Worm (Caenorhabditis elegans) whole organism, L1 larva: ENCODE data around the gene myrf-1.

Experiments
- C34B4.2 ChIP-seq: sonication (generic microtip); optimal IDR thresholded peaks from 2 replicates; lab custom pipeline; 2017; ENCODE audit warnings: mild to moderate bottlenecking, missing genetic modification characterization, missing compliant biosample characterization
- alr-1 ChIP-seq: fragments of 200-800 bp; sonication (Bioruptor generic); optimal IDR thresholded peaks from 2 replicates; lab custom pipeline; 2018; ENCODE audit warnings: borderline replicate concordance, mild to moderate bottlenecking, missing genetic modification characterization, missing compliant biosample characterization
- aly-2 ChIP-seq: fragments of 150-350 bp; optimal IDR thresholded peaks from 2 replicates; lab custom pipeline; 2014; ENCODE audit warnings: missing biosample characterization, missing genetic modification characterization
- ceh-90 ChIP-seq: sonication (generic microtip); optimal IDR thresholded peaks from 2 replicates; lab custom pipeline; 2016; ENCODE audit warnings: missing genetic modification characterization, missing compliant biosample characterization
- ces-1 ChIP-seq: fragments of 150-350 bp; optimal IDR thresholded peaks from 2 replicates; lab custom pipeline; 2014; ENCODE audit warnings: missing biosample characterization, missing genetic modification reagents, missing genetic modification characterization
- efl-1 ChIP-seq, 4 experiments: fragments of 150-350 bp; optimal IDR thresholded peaks in 3 of 4; peaks in 1 of 4; 1 replicate in 1 of 4; 2 replicates in 3 of 4; lab custom pipeline; 2014; ENCODE audit warnings: missing biosample characterization in 2 of 4, missing genetic modification characterization in 2 of 4, missing genetic modification reagents in 2 of 4
- efl-3 ChIP-seq: fragments of 200-800 bp; sonication (Bioruptor generic); optimal IDR thresholded peaks from 2 replicates; lab custom pipeline; 2018; ENCODE audit warnings: mild to moderate bottlenecking, missing genetic modification characterization, missing compliant biosample characterization
- egl-13 ChIP-seq: sonication (generic microtip); optimal IDR thresholded peaks from 2 replicates; lab custom pipeline; 2016; ENCODE audit warnings: missing genotype, missing genetic modification reagents, missing genetic modification characterization, missing compliant biosample characterization
- elt-2 ChIP-seq: sonication (generic microtip); optimal IDR thresholded peaks from 2 replicates; lab custom pipeline; 2016; ENCODE audit warnings: missing genetic modification characterization, mild to moderate bottlenecking, inconsistent platforms, missing compliant biosample characterization, missing genetic modification reagents
- elt-3 ChIP-seq, 6 experiments: fragments of 150-350 bp in 1 of 6; sonication (generic microtip); optimal IDR thresholded peaks; 2 replicates each; lab custom pipeline; 2017 to 2018; ENCODE audit warnings: missing biosample characterization in 6 of 6, missing genetic modification characterization in 6 of 6, inconsistent platforms in 1 of 6
- fkh-4 ChIP-seq: sonication (generic microtip); optimal IDR thresholded peaks from 2 replicates; lab custom pipeline; 2016; ENCODE audit warnings: missing compliant biosample characterization, missing genetic modification characterization, borderline replicate concordance
- fos-1 ChIP-seq: fragments of 150-350 bp; optimal IDR thresholded peaks from 2 replicates; lab custom pipeline; 2014; ENCODE audit warnings: missing biosample characterization, missing genetic modification characterization
- grh-1 ChIP-seq: fragments of 200-800 bp; sonication (Bioruptor generic); IDR thresholded peaks from 2 replicates; pipeline ENCODE4 v1.3.6; 2022; ENCODE audit warnings: missing genetic modification reagents, missing genetic modification characterization, missing compliant biosample characterization
- isw-1 ChIP-seq: fragments of 200-800 bp; sonication (Bioruptor generic); IDR thresholded peaks from 2 replicates; pipeline ENCODE4 v1.3.6; 2022; ENCODE audit warnings: missing genetic modification characterization, missing compliant biosample characterization
- lin-14 ChIP-seq: fragments of 200-800 bp; sonication (Bioruptor generic); optimal IDR thresholded peaks from 2 replicates; lab custom pipeline; 2018; ENCODE audit warnings: mild to moderate bottlenecking, missing genetic modification characterization, moderate library complexity, missing compliant biosample characterization
- lin-39 ChIP-seq: fragments of 150-350 bp; optimal IDR thresholded peaks from 2 replicates; lab custom pipeline; 2014; ENCODE audit warnings: missing biosample characterization, missing genetic modification reagents, missing genetic modification characterization
- lir-3 ChIP-seq: sonication (generic microtip); optimal IDR thresholded peaks from 2 replicates; lab custom pipeline; 2016; ENCODE audit warnings: mild to moderate bottlenecking, missing genetic modification characterization, moderate library complexity, missing compliant biosample characterization; ENCODE audit not compliant: poor library complexity
- mab-9 ChIP-seq: fragments of 200-800 bp; sonication (Bioruptor generic); IDR thresholded peaks from 2 replicates; pipeline ENCODE4 v1.3.6; 2022; ENCODE audit warnings: missing genetic modification reagents, missing genetic modification characterization, missing compliant biosample characterization
- nhr-19 ChIP-seq: fragments of 200-800 bp; sonication (Bioruptor generic); conservative IDR thresholded peaks from 2 replicates; pipeline ENCODE4 v1.3.6; 2022; ENCODE audit warnings: missing genetic modification characterization, missing compliant biosample characterization
- nhr-28 ChIP-seq: fragments of 150-350 bp; optimal IDR thresholded peaks from 2 replicates; lab custom pipeline; 2014; ENCODE audit warnings: missing biosample characterization, missing genetic modification characterization
- nhr-47 ChIP-seq: sonication (generic microtip); optimal IDR thresholded peaks from 2 replicates; lab custom pipeline; 2016; ENCODE audit warnings: mild to moderate bottlenecking, missing genetic modification characterization, moderate library complexity, missing compliant biosample characterization
- nhr-76 ChIP-seq: sonication (generic microtip); optimal IDR thresholded peaks from 2 replicates; lab custom pipeline; 2017; ENCODE audit warnings: missing biosample characterization, missing genetic modification characterization
- nhr-90 ChIP-seq: sonication (generic microtip); optimal IDR thresholded peaks from 2 replicates; lab custom pipeline; 2016; ENCODE audit warnings: mild to moderate bottlenecking, missing genetic modification characterization, missing compliant biosample characterization; ENCODE audit not compliant: poor library complexity
- pqm-1 ChIP-seq: sonication (generic microtip); optimal IDR thresholded peaks from 3 replicates; lab custom pipeline; 2017; ENCODE audit warnings: missing biosample characterization, missing genetic modification characterization
- skn-1 ChIP-seq: fragments of 150-350 bp; optimal IDR thresholded peaks from 2 replicates; lab custom pipeline; 2014; ENCODE audit warnings: missing biosample characterization, missing genetic modification characterization
- unc-30 ChIP-seq: sonication (generic microtip); optimal IDR thresholded peaks from 2 replicates; lab custom pipeline; 2017; ENCODE audit warnings: missing biosample characterization, missing genetic modification characterization
- unc-62 ChIP-seq: fragments of 150-350 bp; optimal IDR thresholded peaks from 2 replicates; lab custom pipeline; 2014; ENCODE audit warnings: missing biosample characterization, missing genetic modification reagents, missing genetic modification characterization
- unc-86 ChIP-seq: sonication (generic microtip); optimal IDR thresholded peaks from 2 replicates; lab custom pipeline; 2016; ENCODE audit warnings: missing genetic modification characterization, missing compliant biosample characterization

The myrf-1 gene

DNA sequence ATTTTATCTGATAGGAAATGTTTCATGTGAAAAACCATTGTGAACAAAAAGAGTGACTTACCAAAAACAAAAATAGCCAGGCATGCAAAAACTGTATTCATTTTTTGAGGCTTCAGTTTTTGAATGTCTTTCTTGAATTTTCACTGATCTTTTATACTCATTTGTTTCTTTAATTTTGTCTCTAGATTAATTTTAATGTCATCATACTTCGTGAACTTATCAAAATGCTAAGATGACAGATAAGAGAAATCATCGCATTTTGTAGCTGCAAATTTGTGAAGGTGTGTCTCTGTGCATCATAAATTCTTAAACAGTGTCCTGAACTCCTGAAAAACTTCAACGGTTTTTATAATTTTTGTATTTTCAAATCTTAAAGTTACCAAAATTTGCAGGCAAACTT lies 26.3 kb downstream of the myrf-1 start, which contains the start of gene clec-58:
TSS of gene clec-58 (minus strand) at position 101 of the 400 bp plus-strand sequence.
- TF ChIP-seq unc-86 (tag; lab: Kevin White, UChicago), result no peak
- TF ChIP-seq pqm-1 (tag; lab: Kevin White, UChicago), result no peak
- no peak for TF ChIP-seq aly-2 (tag; lab: Kevin White, UChicago)
- no peak for TF ChIP-seq efl-1 (optimal IDR thresholded peaks at IDR 0.05; lab: Kevin White, UChicago)
- TF ChIP-seq efl-1 (GFP tag; optimal IDR thresholded peaks at IDR 0.05 in 1 of 2; lab: Kevin White, UChicago), result peak in 1 of 2 experiments; percentile 47

DNA sequence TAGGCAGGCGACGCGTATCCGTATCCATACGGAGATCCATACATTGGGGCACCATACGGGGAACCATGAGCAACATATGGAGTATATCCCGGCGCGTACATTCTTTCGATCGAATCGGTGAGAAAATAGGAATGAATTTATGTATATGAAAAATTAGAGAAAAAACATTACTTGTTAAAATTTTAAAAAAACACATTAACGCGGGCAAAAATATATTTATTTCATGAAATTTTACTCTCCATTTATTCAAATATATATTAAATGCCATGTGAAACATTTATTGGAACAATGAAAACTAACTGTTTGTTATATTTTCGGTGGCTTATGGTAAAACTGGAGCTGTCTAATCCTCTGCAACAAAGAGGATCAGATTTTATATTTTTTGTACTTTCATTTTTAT lies 30.6 kb downstream of the myrf-1 start, which contains the start of gene ZK666.2:
TSS of gene ZK666.2 (minus strand) at position 101 of the 400 bp plus-strand sequence.
- TF ChIP-seq lin-14 (no peak), unc-62 (GFP tag; lab: Kevin White, UChicago) (no peak), fkh-4 (tag; lab: Kevin White, UChicago) (no peak), C34B4.2 (no peak), nhr-90 (tag; lab: Kevin White, UChicago) (no peak), ceh-90 (no peak), ces-1 (no peak), skn-1 (tag; lab: Kevin White, UChicago) (no peak), efl-3 (GFP tag; lab: Kevin White, UChicago) (no peak), grh-1 (no peak), nhr-76 (tag; lab: Kevin White, UChicago) (no peak), elt-3 (tag; optimal IDR thresholded peaks at IDR 0.05; lab: Kevin White, UChicago) (no peak), nhr-47 (tag; lab: Kevin White, UChicago) (no peak), fos-1 (tag; lab: Kevin White, UChicago) (no peak), nhr-28 (tag; lab: Kevin White, UChicago) (no peak), mab-9 (no peak)

DNA sequence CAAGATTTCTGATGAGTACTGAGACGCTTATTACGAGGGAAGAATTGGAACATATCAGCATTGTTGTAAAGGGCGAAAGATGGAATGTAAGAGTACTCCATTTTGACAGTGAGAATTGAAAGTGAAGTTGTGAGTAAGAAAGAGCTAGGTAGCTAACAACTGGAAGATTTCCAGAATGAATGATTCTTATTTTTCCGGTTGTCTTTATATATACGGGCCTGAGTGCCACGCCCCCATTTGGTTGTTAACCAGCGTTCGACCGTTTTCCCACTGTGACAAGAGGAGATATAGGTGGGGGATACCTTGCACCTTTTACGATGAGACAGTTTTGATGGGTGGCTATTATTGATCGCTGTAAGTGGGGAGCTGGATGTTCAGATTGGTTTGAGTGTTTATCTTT lies 31.1 kb downstream of the myrf-1 start, which contains the start of gene ZK666.1:
TSS of gene ZK666.1 (minus strand) at position 101 of the 400 bp plus-strand sequence.
- TF ChIP-seq unc-30 (tag; lab: Kevin White, UChicago), result no peak
- no peak for TF ChIP-seq C34B4.2
- TF ChIP-seq isw-1 (GFP tag; lab: Robert Waterston, UW), result no peak
- no peak for TF ChIP-seq egl-13 (tag; lab: Kevin White, UChicago)
- TF ChIP-seq skn-1 (tag; lab: Kevin White, UChicago), result no peak
- TF ChIP-seq lir-3 (tag; lab: Kevin White, UChicago), result no peak

DNA sequence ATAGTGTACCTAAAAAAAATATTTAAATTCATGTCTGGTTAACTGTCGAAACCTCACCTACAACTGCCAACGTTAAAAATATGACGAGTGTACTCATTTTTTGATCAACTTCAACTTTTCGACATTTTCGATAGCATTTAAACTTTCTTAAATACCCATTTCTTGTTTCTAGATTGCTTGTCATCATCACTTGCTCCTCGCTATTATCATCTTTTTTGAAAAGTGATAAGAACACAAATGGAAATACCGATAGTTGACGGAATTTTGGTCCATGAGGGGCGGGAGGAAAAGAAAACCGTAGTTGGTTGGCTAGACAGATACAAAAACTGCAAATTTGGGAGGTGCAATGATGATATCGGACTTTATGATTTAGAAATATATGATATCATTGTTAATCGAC lies 32.2 kb downstream of the myrf-1 start, which contains the start of gene clec-143:
TSS of gene clec-143 (minus strand) at position 139 of the 400 bp plus-strand sequence.
- TF ChIP-seq elt-2 (tag; lab: Kevin White, UChicago) (peak; percentile 57), ces-1 (no peak)

DNA sequence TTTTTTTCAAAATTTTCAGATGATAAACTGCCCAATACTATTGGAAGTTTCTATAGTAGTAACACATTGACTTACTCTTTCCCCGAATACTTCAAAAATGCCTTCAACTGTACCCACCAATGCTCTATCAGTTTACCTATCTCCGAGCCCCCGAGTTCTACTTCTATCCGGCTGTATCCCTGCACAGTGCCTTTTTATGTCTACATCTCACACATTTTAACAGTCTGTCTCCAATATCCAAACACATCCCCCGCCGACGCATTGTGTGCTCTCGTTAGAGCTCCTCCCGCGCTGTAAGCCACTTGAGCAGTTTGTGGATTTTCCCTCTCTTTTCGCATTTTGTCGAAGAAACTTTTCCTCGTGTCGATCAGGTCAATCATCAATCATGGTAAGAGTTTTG lies 35.8 kb downstream of the myrf-1 start, which contains the start of gene tnc-2:
TSS of gene tnc-2 (plus strand) at position 301 of the 400 bp plus-strand sequence.
- TF ChIP-seq efl-1 (optimal IDR thresholded peaks at IDR 0.05; lab: Kevin White, UChicago), result no peak
- TF ChIP-seq efl-1 (GFP tag; optimal IDR thresholded peaks at IDR 0.05 in 1 of 2; lab: Kevin White, UChicago), result peak in 1 of 2 experiments; percentile 51
- no peak for TF ChIP-seq unc-86 (tag; lab: Kevin White, UChicago)

DNA sequence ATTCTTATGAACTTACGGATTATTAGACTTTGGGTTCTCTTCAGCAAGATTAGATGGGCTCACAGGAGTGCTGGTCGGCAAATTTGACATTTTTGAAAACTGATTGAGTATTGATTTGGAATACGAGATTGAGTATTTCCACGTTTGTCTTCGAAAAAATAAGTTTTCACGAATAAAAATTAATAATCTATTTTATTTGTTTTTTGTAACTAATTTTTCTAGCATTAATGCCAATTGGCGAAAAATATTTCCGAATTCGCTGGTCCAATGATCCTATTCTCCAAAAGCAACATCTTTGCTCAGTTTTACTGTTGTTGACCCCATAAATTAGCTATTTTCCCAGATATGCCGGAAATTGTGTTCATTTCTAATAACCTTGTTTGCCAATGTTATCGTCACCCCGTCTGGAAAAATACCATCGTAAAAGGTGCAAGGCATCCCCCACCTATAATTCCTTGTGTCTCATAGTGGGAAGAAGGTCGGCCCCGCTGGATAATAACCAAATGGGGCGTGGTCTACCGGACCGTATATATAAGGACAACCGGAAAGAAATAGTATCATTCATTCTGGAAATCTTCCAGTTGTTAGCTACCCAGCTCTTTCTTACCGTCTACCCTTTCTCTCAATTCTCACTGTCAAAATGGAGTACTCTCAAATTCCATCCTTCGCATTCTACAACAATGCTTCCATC lies 38.0 kb downstream of the myrf-1 start, which contains the start of the genes ZK673.6 and sdz-37:
TSS of gene ZK673.6 (minus strand) at position 101 of the 691 bp plus-strand sequence.
TSS of gene sdz-37 (plus strand) at position 641 of the 691 bp plus-strand sequence.
- no peak for TF ChIP-seq nhr-19
- no peak for TF ChIP-seq lin-39
- no peak for TF ChIP-seq grh-1
- TF ChIP-seq nhr-90 (tag; lab: Kevin White, UChicago), result no peak
- TF ChIP-seq ces-1, result no peak
- no peak for TF ChIP-seq alr-1
- TF ChIP-seq lin-14, result no peak
- no peak for TF ChIP-seq elt-3 (tag; optimal IDR thresholded peaks at IDR 0.05; lab: Kevin White, UChicago)
- TF ChIP-seq unc-62 (GFP tag; lab: Kevin White, UChicago), result no peak
